Fruit fly (Drosophila melanogaster) whole organism, prepupa: ENCODE measurements around the gene CG31279.

Experiments
- CG16779 ChIP-seq: fragments of 200-800 bp; sonication (Bioruptor generic); optimal IDR thresholded peaks from 3 replicates; lab custom pipeline; 2017; ENCODE audit warnings: missing biosample characterization, mild to moderate bottlenecking, missing genetic modification characterization
- CG6792 ChIP-seq: fragments of 200-800 bp; sonication (Bioruptor generic); optimal IDR thresholded peaks from 3 replicates; lab custom pipeline; 2016; ENCODE audit warnings: missing biosample characterization, missing genetic modification characterization
- CG6808 ChIP-seq: fragments of 200-800 bp; sonication (Bioruptor generic); optimal IDR thresholded peaks from 3 replicates; lab custom pipeline; 2017; ENCODE audit warnings: missing biosample characterization, missing genetic modification characterization, mild to moderate bottlenecking, moderate library complexity, missing genetic modification reagents
- CG8632 ChIP-seq: fragments of 200-800 bp; sonication (Bioruptor generic); optimal IDR thresholded peaks from 3 replicates; lab custom pipeline; 2016; ENCODE audit warnings: missing biosample characterization, missing genetic modification characterization
- Eip78C ChIP-seq: fragments of 200-800 bp; sonication (Bioruptor generic); peaks from one replicate; lab custom pipeline; 2016; ENCODE audit warnings: missing biosample characterization, missing genetic modification characterization
- esn ChIP-seq: fragments of 200-800 bp; sonication (Bioruptor generic); optimal IDR thresholded peaks from 2 replicates; lab custom pipeline; 2016; ENCODE audit warnings: missing biosample characterization, mild to moderate bottlenecking, missing genetic modification characterization, moderate library complexity

CG31279 gene

DNA sequence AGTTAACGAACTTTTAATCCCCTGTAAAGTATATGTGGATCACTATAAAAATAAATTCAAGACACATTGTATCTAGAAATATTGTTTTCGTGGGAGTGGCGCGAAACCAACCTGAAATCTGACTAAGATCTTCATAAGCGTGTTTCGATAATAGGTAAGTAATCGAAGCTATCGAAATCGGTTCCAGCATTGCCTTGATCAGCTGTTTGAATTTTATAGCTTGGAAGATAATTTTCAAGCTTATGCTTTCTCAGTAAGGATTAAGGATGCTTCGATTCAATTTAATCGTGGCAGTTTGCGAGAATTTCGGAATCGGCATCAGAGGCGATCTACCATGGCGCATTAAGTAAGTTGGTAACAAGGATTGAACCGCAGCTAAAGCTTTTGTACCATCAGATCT, 50.5 kb downstream of the CG31279 start, which contains the start of gene Dhfr:
Gene Dhfr (plus strand): TSS at position 173 of the 400 bp plus-strand sequence.
- TF ChIP-seq Eip78C (GFP tag; lab: Kevin White, UChicago) (peak; percentile 12), CG6808 (GFP tag; lab: Kevin White, UChicago) (no peak)
- TF ChIP-seq, all 60 proteins: peak for 1

dm6 chr3R:16482276-16482675, 51.8 kb downstream of the CG31279 start, which contains the start of gene Sdhaf3:
TSS of gene Sdhaf3 (minus strand) at chr3R:16482452.
- peak; percentile 36 for TF ChIP-seq esn (GFP tag; lab: Kevin White, UChicago)
- peak; percentile 3 for TF ChIP-seq Eip78C (GFP tag; lab: Kevin White, UChicago)
- TF ChIP-seq CG6792 (GFP tag; lab: Kevin White, UChicago), result no peak
- no peak for TF ChIP-seq CG8632 (GFP tag; lab: Kevin White, UChicago)
- TF ChIP-seq CG16779 (tag; lab: Kevin White, UChicago), result no peak
